In the genomic region with DNA sequence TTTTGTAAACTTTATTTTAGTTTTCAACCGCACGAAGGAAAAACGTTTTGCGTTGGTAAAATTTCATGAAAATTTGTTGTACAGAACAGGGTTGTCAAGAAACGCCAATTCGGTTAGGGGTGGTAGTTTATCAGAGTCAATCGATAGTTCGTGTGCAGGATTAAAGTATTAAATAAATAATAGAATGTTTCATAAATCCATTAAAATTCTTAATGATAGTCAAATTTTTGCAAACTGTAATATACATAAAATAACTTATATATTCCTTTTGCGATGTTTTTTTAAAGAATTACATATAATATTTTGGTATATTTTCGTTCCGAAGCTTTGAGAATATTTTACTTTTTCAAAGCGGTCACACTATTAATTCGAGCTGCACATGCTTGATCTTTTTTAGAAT, we compare ENCODE assay signal across 1 fruit fly cellular context.
TF ChIP-seq lines count a peak whose summit lies in the region.

A gene (minus strand): TSS at position 113 of the 400 bp plus-strand sequence.
A gene (plus strand): TSS at position 348 of the 400 bp plus-strand sequence.

TF ChIP-seq in whole organism, embryonic, 481 proteins besides CTCF, POLR2A, EP300 and RAD21 (continued from another document):
- TF ChIP-seq dimm (GFP tag; IDR thresholded peaks at IDR 0.05; lab: Robert Waterston, UW) (no peak), CG10267 (tag; optimal IDR thresholded peaks at IDR 0.05; lab: Kevin White, UChicago) (peak; percentile 78), pzg (GFP tag; optimal IDR thresholded peaks at IDR 0.05; lab: Kevin White, UChicago) (peak; percentile 66), CG1024 (GFP tag; IDR thresholded peaks at IDR 0.05; lab: Robert Waterston, UW) (peak; percentile 34; the same call in 1 of the 2 replicates), Hr39 (optimal IDR thresholded peaks at IDR 0.05; lab: Kevin White, UChicago) (no peak), HLH54F (GFP tag; optimal IDR thresholded peaks at IDR 0.05; lab: Kevin White, UChicago) (peak; percentile 42), CG18764 (GFP tag; optimal IDR thresholded peaks at IDR 0.05; lab: Kevin White, UChicago) (peak; percentile 39), Vsx1 (GFP tag; optimal IDR thresholded peaks at IDR 0.05; lab: Kevin White, UChicago) (no peak), ci (GFP tag; IDR thresholded peaks at IDR 0.05; lab: Robert Waterston, UW) (no peak), h (optimal IDR thresholded peaks at IDR 0.05; lab: Kevin White, UChicago) (no peak), dan (GFP tag; IDR thresholded peaks at IDR 0.05; lab: Robert Waterston, UW) (no peak), CG16815 (GFP tag; optimal IDR thresholded peaks at IDR 0.05; lab: Kevin White, UChicago) (peak; percentile 44), CG9609 (GFP tag; optimal IDR thresholded peaks at IDR 0.05; lab: Kevin White, UChicago) (peak; percentile 10), CG4404 (GFP tag; IDR thresholded peaks at IDR 0.05; lab: Robert Waterston, UW) (peak; percentile 68), gcm (GFP tag; optimal IDR thresholded peaks at IDR 0.05; lab: Kevin White, UChicago) (peak; percentile 12), CG12744 (GFP tag; optimal IDR thresholded peaks at IDR 0.05; lab: Kevin White, UChicago) (no peak), scrt (GFP tag; optimal IDR thresholded peaks at IDR 0.05; lab: Kevin White, UChicago) (no peak), CG2889 (GFP tag; IDR thresholded peaks at IDR 0.05; lab: Robert Waterston, UW) (0 out of 3 replicates have a peak, but pooled peaks have one; percentile 29), ab (GFP tag; optimal IDR thresholded peaks at IDR 0.05; lab: Kevin White, UChicago) (no peak), CG30431 (GFP tag; optimal IDR thresholded peaks at IDR 0.05; lab: Kevin White, UChicago) (no peak), CG6175 (GFP tag; IDR thresholded peaks at IDR 0.05; lab: Robert Waterston, UW) (no peak), bowl (GFP tag; IDR thresholded peaks at IDR 0.05; lab: Robert Waterston, UW) (no peak), sd (tag; optimal IDR thresholded peaks at IDR 0.05; lab: Kevin White, UChicago) (no peak), CG7963 (GFP tag; IDR thresholded peaks at IDR 0.05; lab: Robert Waterston, UW; ENCODE audit: partially characterized antibody) (peak; percentile 40; the same call in 1 of the 3 replicates), B-H2 (GFP tag; optimal IDR thresholded peaks at IDR 0.05; lab: Kevin White, UChicago) (peak; percentile 59), CG18476 (GFP tag; optimal IDR thresholded peaks at IDR 0.05; lab: Kevin White, UChicago) (peak; percentile 39), CG9817 (tag; optimal IDR thresholded peaks at IDR 0.05; lab: Kevin White, UChicago) (peak; percentile 29), dmrt11E (tag; optimal IDR thresholded peaks at IDR 0.05; lab: Kevin White, UChicago) (peak; percentile 71), tna (GFP tag; IDR thresholded peaks at IDR 0.05; lab: Robert Waterston, UW; ENCODE audit: partially characterized antibody) (no peak), CG1603 (tag; optimal IDR thresholded peaks at IDR 0.05; lab: Kevin White, UChicago) (no peak), CG12391 (tag; optimal IDR thresholded peaks at IDR 0.05; lab: Kevin White, UChicago) (peak; percentile 88), ind (GFP tag; optimal IDR thresholded peaks at IDR 0.05; lab: Kevin White, UChicago) (peak; percentile 74), caup (GFP tag; optimal IDR thresholded peaks at IDR 0.05; lab: Kevin White, UChicago; ENCODE audit: severe bottlenecking) (no peak), Lim3 (GFP tag; IDR thresholded peaks at IDR 0.05; lab: Robert Waterston, UW) (no peak), CG43689 (GFP tag; IDR thresholded peaks at IDR 0.05; lab: Robert Waterston, UW) (no peak), salm (tag; optimal IDR thresholded peaks at IDR 0.05; lab: Kevin White, UChicago) (no peak), mirr (GFP tag; optimal IDR thresholded peaks at IDR 0.05; lab: Kevin White, UChicago) (no peak), CG14050 (GFP tag; IDR thresholded peaks at IDR 0.05; lab: Robert Waterston, UW) (no peak; the same call in 2 of the 3 replicates), Kr (GFP tag; optimal IDR thresholded peaks at IDR 0.05; lab: Kevin White, UChicago) (no peak), lbe (GFP tag; optimal IDR thresholded peaks at IDR 0.05; lab: Kevin White, UChicago) (peak; percentile 39), CG14860 (GFP tag; IDR thresholded peaks at IDR 0.05; lab: Robert Waterston, UW; ENCODE audit: partially characterized antibody) (peak; percentile 62; the same call in 1 of the 3 replicates), CG4854 (GFP tag; optimal IDR thresholded peaks at IDR 0.05; lab: Kevin White, UChicago) (peak; percentile 44), Dad (GFP tag; optimal IDR thresholded peaks at IDR 0.05; lab: Kevin White, UChicago) (peak; percentile 45), CG11085 (GFP tag; IDR thresholded peaks at IDR 0.05; lab: Robert Waterston, UW) (no peak), pros (GFP tag; optimal IDR thresholded peaks at IDR 0.05; lab: Kevin White, UChicago) (no peak), Chrac-16 (GFP tag; optimal IDR thresholded peaks at IDR 0.05; lab: Kevin White, UChicago) (peak; percentile 73), NC2α (GFP tag; optimal IDR thresholded peaks at IDR 0.05; lab: Kevin White, UChicago) (peak; percentile 17), CG5245 (GFP tag; optimal IDR thresholded peaks at IDR 0.05; lab: Kevin White, UChicago) (no peak), Antp (GFP tag; optimal IDR thresholded peaks at IDR 0.05; lab: Kevin White, UChicago) (no peak), CG34422 (GFP tag; IDR thresholded peaks at IDR 0.05; lab: Robert Waterston, UW) (peak; percentile 85; the same call in 2 of the 3 replicates), CG4328 (GFP tag; optimal IDR thresholded peaks at IDR 0.05; lab: Kevin White, UChicago) (no peak)
